Fruit fly (Drosophila melanogaster) whole organism, embryonic: Measurements from ENCODE around the gene CG7289.

ENCODE experiments used
- Adf1 ChIP-seq: fragments of 200-800 bp; sonication (Bioruptor generic); IDR thresholded peaks from 2 replicates; pipeline ENCODE4 v1.3.6; 2022; ENCODE audit warnings: missing biosample characterization, missing genetic modification characterization
- Atf3 ChIP-seq: fragments of 200-800 bp; sonication (Bioruptor generic); optimal IDR thresholded peaks from 3 replicates; lab custom pipeline; 2016; ENCODE audit warnings: missing biosample characterization, missing genetic modification characterization
- CG10321 ChIP-seq: fragments of 200-800 bp; sonication (Bioruptor generic); IDR thresholded peaks from 2 replicates; pipeline ENCODE4 v1.3.6; 2022; ENCODE audit warnings: missing biosample characterization, missing genetic modification characterization
- CG10979 ChIP-seq: fragments of 200-800 bp; sonication (Bioruptor generic); optimal IDR thresholded peaks from 2 replicates; lab custom pipeline; 2018; ENCODE audit warnings: missing biosample characterization, mild to moderate bottlenecking, missing genetic modification characterization, moderate library complexity
- CG11456 ChIP-seq: fragments of 200-800 bp; sonication (Bioruptor generic); IDR thresholded peaks from 3 replicates; pipeline ENCODE4 v1.3.6; 2022; ENCODE audit warnings: missing biosample characterization, missing genetic modification characterization
- CG12299 ChIP-seq: fragments of 200-800 bp; sonication (Bioruptor generic); optimal IDR thresholded peaks from 2 replicates; lab custom pipeline; 2018; ENCODE audit warnings: missing biosample characterization, mild to moderate bottlenecking, missing genetic modification characterization
- CG12744 ChIP-seq: fragments of 200-800 bp; sonication (Bioruptor generic); optimal IDR thresholded peaks from 2 replicates; lab custom pipeline; 2016; ENCODE audit warnings: missing biosample characterization, missing genetic modification characterization
- CG14050 ChIP-seq: fragments of 200-800 bp; sonication (Bioruptor generic); IDR thresholded peaks from 3 replicates; pipeline ENCODE4 v1.3.6; 2022; ENCODE audit warnings: missing biosample characterization, missing genetic modification characterization
- CG14667 ChIP-seq: fragments of 200-800 bp; sonication (Bioruptor generic); IDR thresholded peaks from 2 replicates; pipeline ENCODE4 v1.3.6; 2022; ENCODE audit warnings: missing biosample characterization, missing genetic modification characterization
- CG14710 ChIP-seq: fragments of 200-800 bp; sonication (Bioruptor generic); optimal IDR thresholded peaks from 3 replicates; lab custom pipeline; 2019; ENCODE audit warnings: missing biosample characterization, mild to moderate bottlenecking, missing genetic modification characterization, moderate library complexity
- CG15011 ChIP-seq: fragments of 200-800 bp; sonication (Bioruptor generic); optimal IDR thresholded peaks from 3 replicates; lab custom pipeline; 2018; ENCODE audit warnings: missing biosample characterization, mild to moderate bottlenecking, missing genetic modification characterization
- CG15479 ChIP-seq: fragments of 200-800 bp; sonication (Bioruptor generic); optimal IDR thresholded peaks from 3 replicates; lab custom pipeline; 2019; ENCODE audit warnings: missing biosample characterization, mild to moderate bottlenecking, missing genetic modification characterization, moderate library complexity
- CG15696 ChIP-seq: fragments of 200-800 bp; sonication (Bioruptor generic); optimal IDR thresholded peaks from 2 replicates; lab custom pipeline; 2019; ENCODE audit warnings: missing biosample characterization, mild to moderate bottlenecking, missing genetic modification characterization, moderate library complexity
- CG1603 ChIP-seq: fragments of 200-800 bp; sonication (Bioruptor generic); optimal IDR thresholded peaks from 2 replicates; lab custom pipeline; 2019; ENCODE audit warnings: missing biosample characterization, mild to moderate bottlenecking, missing genetic modification characterization, moderate library complexity
- CG1647 ChIP-seq: fragments of 200-800 bp; sonication (Bioruptor generic); optimal IDR thresholded peaks from 3 replicates; lab custom pipeline; 2016; ENCODE audit warnings: missing biosample characterization, missing genetic modification characterization
- CG16815 ChIP-seq: fragments of 200-800 bp; sonication (Bioruptor generic); optimal IDR thresholded peaks from 3 replicates; lab custom pipeline; 2017; ENCODE audit warnings: missing biosample characterization, mild to moderate bottlenecking, missing genetic modification characterization
- CG17568 ChIP-seq: fragments of 200-800 bp; sonication (Bioruptor generic); optimal IDR thresholded peaks from 2 replicates; lab custom pipeline; 2018; ENCODE audit warnings: missing biosample characterization, mild to moderate bottlenecking, missing genetic modification characterization, moderate library complexity
- CG18262 ChIP-seq: fragments of 200-800 bp; optimal IDR thresholded peaks from 3 replicates; lab custom pipeline; 2019; ENCODE audit warnings: missing biosample characterization, mild to moderate bottlenecking, missing genetic modification characterization, moderate library complexity
- CG1832 ChIP-seq: fragments of 200-800 bp; sonication (Bioruptor generic); optimal IDR thresholded peaks from 2 replicates; lab custom pipeline; 2017; ENCODE audit warnings: missing biosample characterization, mild to moderate bottlenecking, missing genetic modification characterization, inconsistent platforms
- CG2129 ChIP-seq: fragments of 200-800 bp; sonication (Bioruptor generic); IDR thresholded peaks from 2 replicates; pipeline ENCODE4 v1.3.6; 2022; ENCODE audit warnings: missing biosample characterization, missing genetic modification characterization; ENCODE audit not compliant: partially characterized antibody
- CG3995 ChIP-seq: fragments of 200-800 bp; sonication (Bioruptor generic); optimal IDR thresholded peaks from 3 replicates; lab custom pipeline; 2016; ENCODE audit warnings: missing biosample characterization, missing genetic modification characterization
- CG4820 ChIP-seq: fragments of 200-800 bp; sonication (Bioruptor generic); optimal IDR thresholded peaks from 3 replicates; lab custom pipeline; 2016; ENCODE audit warnings: missing biosample characterization, missing genetic modification characterization
- CG6791 ChIP-seq: fragments of 200-800 bp; sonication (Bioruptor generic); IDR thresholded peaks from 3 replicates; pipeline ENCODE4 v1.3.6; 2022; ENCODE audit warnings: missing biosample characterization, missing genetic modification characterization; ENCODE audit not compliant: partially characterized antibody
- CG7786 ChIP-seq: fragments of 200-800 bp; sonication (Bioruptor generic); optimal IDR thresholded peaks from 2 replicates; lab custom pipeline; 2016; ENCODE audit warnings: missing biosample characterization, missing genetic modification characterization
- Dad ChIP-seq: fragments of 200-800 bp; sonication (Bioruptor generic); optimal IDR thresholded peaks from 3 replicates; lab custom pipeline; 2016; ENCODE audit warnings: missing biosample characterization, missing genetic modification characterization
- Dip2 ChIP-seq: fragments of 200-800 bp; sonication (Bioruptor generic); IDR thresholded peaks from 2 replicates; pipeline ENCODE4 v1.3.6; 2022; ENCODE audit warnings: missing biosample characterization, missing genetic modification characterization
- Gsc ChIP-seq: fragments of 200-800 bp; sonication (Bioruptor generic); IDR thresholded peaks from 2 replicates; pipeline ENCODE4 v1.3.6; 2022; ENCODE audit warnings: missing biosample characterization, missing genetic modification characterization
- Hmx ChIP-seq: fragments of 200-800 bp; sonication (Bioruptor generic); optimal IDR thresholded peaks from 2 replicates; lab custom pipeline; 2016; ENCODE audit warnings: missing biosample characterization, missing genetic modification characterization
- Myb ChIP-seq: fragments of 200-800 bp; sonication (Bioruptor generic); optimal IDR thresholded peaks from 2 replicates; lab custom pipeline; 2016; ENCODE audit warnings: missing biosample characterization, missing genetic modification characterization
- Ssrp ChIP-seq: fragments of 200-800 bp; sonication (Bioruptor generic); optimal IDR thresholded peaks from 2 replicates; lab custom pipeline; 2018; ENCODE audit warnings: missing biosample characterization, mild to moderate bottlenecking, missing genetic modification characterization, moderate library complexity
- Taf1 ChIP-seq: fragments of 200-800 bp; sonication (Bioruptor generic); IDR thresholded peaks from 2 replicates; pipeline ENCODE4 v1.3.6; 2022; ENCODE audit warnings: missing biosample characterization, missing genetic modification characterization
- Trl ChIP-seq, 3 experiments: fragments of >200 bp in 2 of 3; fragments of 200-800 bp in 1 of 3; sonication (Bioruptor generic) in 1 of 3; optimal IDR thresholded peaks; 2 replicates in 1 of 3; 3 replicates in 2 of 3; lab custom pipeline; 2016 to 2017; ENCODE audit warnings: missing biosample characterization in 1 of 3, missing genetic modification characterization in 1 of 3
- YL-1 ChIP-seq: fragments of 200-800 bp; sonication (Bioruptor generic); optimal IDR thresholded peaks from 3 replicates; lab custom pipeline; 2017; ENCODE audit warnings: missing biosample characterization, mild to moderate bottlenecking, missing genetic modification characterization
- chif ChIP-seq, 2 experiments: fragments of 200-800 bp; sonication (Bioruptor generic); optimal IDR thresholded peaks; 3 replicates each; lab custom pipeline; 2016; ENCODE audit warnings: missing biosample characterization in 2 of 2, missing genetic modification characterization in 2 of 2
- dati ChIP-seq: fragments of 200-800 bp; sonication (Bioruptor generic); IDR thresholded peaks from 2 replicates; pipeline ENCODE4 v1.3.6; 2022; ENCODE audit warnings: missing biosample characterization, missing genetic modification characterization
- dmrt11E ChIP-seq: fragments of 200-800 bp; sonication (Bioruptor generic); optimal IDR thresholded peaks from 3 replicates; lab custom pipeline; 2018; ENCODE audit warnings: missing biosample characterization, mild to moderate bottlenecking, missing genetic modification characterization, moderate library complexity
- fu2 ChIP-seq: fragments of 200-800 bp; sonication (Bioruptor generic); optimal IDR thresholded peaks from 2 replicates; lab custom pipeline; 2016; ENCODE audit warnings: missing biosample characterization, missing genetic modification characterization
- grn ChIP-seq: fragments of 200-800 bp; sonication (Bioruptor generic); optimal IDR thresholded peaks from 3 replicates; lab custom pipeline; 2017; ENCODE audit warnings: missing biosample characterization, missing genetic modification characterization
- her ChIP-seq: fragments of 200-800 bp; sonication (Bioruptor generic); optimal IDR thresholded peaks from 2 replicates; lab custom pipeline; 2016; ENCODE audit warnings: missing biosample characterization, missing genetic modification characterization
- insv ChIP-seq, 2 experiments: fragments of 200-800 bp; sonication (Bioruptor generic); optimal IDR thresholded peaks; 3 replicates each; lab custom pipeline; 2016 to 2018; ENCODE audit warnings: missing biosample characterization in 2 of 2, missing genetic modification characterization in 2 of 2
- kah ChIP-seq: fragments of 200-800 bp; sonication (Bioruptor generic); optimal IDR thresholded peaks from 2 replicates; lab custom pipeline; 2018; ENCODE audit warnings: missing biosample characterization, mild to moderate bottlenecking, missing genetic modification characterization
- lola ChIP-seq, 3 experiments: fragments of >200 bp in 2 of 3; fragments of 200-800 bp in 1 of 3; sonication (Bioruptor generic) in 1 of 3; optimal IDR thresholded peaks; 2 replicates each; lab custom pipeline; 2017 to 2019; ENCODE audit warnings: missing biosample characterization in 3 of 3, missing genetic modification characterization in 3 of 3, mild to moderate bottlenecking in 1 of 3, moderate library complexity in 1 of 3
- mirr ChIP-seq: fragments of 200-800 bp; sonication (Bioruptor generic); optimal IDR thresholded peaks from 3 replicates; lab custom pipeline; 2018; ENCODE audit warnings: missing biosample characterization, mild to moderate bottlenecking, missing genetic modification characterization
- oc ChIP-seq: fragments of 200-800 bp; sonication (Bioruptor generic); optimal IDR thresholded peaks from 2 replicates; lab custom pipeline; 2018; ENCODE audit warnings: missing biosample characterization, mild to moderate bottlenecking, missing genetic modification characterization, moderate library complexity
- pum ChIP-seq: fragments of 200-800 bp; sonication (Bioruptor generic); optimal IDR thresholded peaks from 2 replicates; lab custom pipeline; 2016; ENCODE audit warnings: missing biosample characterization, missing genetic modification characterization
- salm ChIP-seq: fragments of 200-800 bp; sonication (Bioruptor generic); optimal IDR thresholded peaks from 2 replicates; lab custom pipeline; 2018; ENCODE audit warnings: missing biosample characterization, mild to moderate bottlenecking, missing genetic modification characterization
- seq ChIP-seq: fragments of 200-800 bp; sonication (Bioruptor generic); IDR thresholded peaks from 2 replicates; pipeline ENCODE4 v1.3.6; 2022; ENCODE audit warnings: missing biosample characterization, missing genetic modification characterization
- tio ChIP-seq: fragments of 200-800 bp; sonication (Bioruptor generic); optimal IDR thresholded peaks from 2 replicates; lab custom pipeline; 2017; ENCODE audit warnings: missing biosample characterization, missing genetic modification characterization, inconsistent platforms
- tup ChIP-seq: fragments of 200-800 bp; sonication (Bioruptor generic); optimal IDR thresholded peaks from 2 replicates; lab custom pipeline; 2016; ENCODE audit warnings: missing biosample characterization, mild to moderate bottlenecking, missing genetic modification characterization, moderate library complexity
- vnd ChIP-seq: fragments of 200-800 bp; sonication (Bioruptor generic); IDR thresholded peaks from 3 replicates; pipeline ENCODE4 v1.3.6; 2022; ENCODE audit warnings: missing biosample characterization, missing genetic modification characterization; ENCODE audit not compliant: partially characterized antibody
- zen ChIP-seq: fragments of 200-800 bp; sonication (Bioruptor generic); optimal IDR thresholded peaks from 3 replicates; lab custom pipeline; 2018; ENCODE audit warnings: missing biosample characterization, mild to moderate bottlenecking, missing genetic modification characterization, moderate library complexity

CG7289 gene

DNA sequence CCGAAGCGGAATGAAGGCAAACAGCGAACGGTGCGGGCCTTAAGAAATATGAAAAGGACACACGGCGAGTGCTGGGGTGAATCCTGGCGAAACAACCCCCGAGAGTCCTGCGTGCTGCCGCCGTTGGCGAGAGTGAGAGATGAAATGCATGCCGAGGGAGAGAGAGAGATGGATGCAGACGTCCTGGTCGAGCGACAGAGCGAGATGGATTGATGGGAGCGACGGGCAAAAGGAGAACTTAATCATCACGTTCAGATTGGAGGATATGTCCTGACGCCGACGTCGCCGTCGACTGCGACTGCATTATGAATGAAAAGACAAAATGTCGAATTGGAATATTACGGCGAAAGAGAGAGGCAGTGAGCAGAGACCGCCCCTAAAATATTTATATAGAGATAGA, 27.5 kb upstream of the CG7289 start (continued):
- no peak for TF ChIP-seq CG15011 (GFP tag; lab: Kevin White, UChicago)
- peak; percentile 31 for TF ChIP-seq zen
- TF ChIP-seq CG16815 (GFP tag; lab: Kevin White, UChicago) = no peak
- no peak for TF ChIP-seq CG15696 (tag; lab: Kevin White, UChicago)
- TF ChIP-seq Myb (GFP tag; lab: Kevin White, UChicago) = no peak
- no peak for TF ChIP-seq Trl (optimal IDR thresholded peaks at IDR 0.05; lab: Kevin White, UChicago)
- TF ChIP-seq Trl (GFP tag; optimal IDR thresholded peaks at IDR 0.05; lab: Kevin White, UChicago) = no peak
- TF ChIP-seq fu2 (GFP tag; lab: Kevin White, UChicago) = no peak
- TF ChIP-seq dmrt11E (tag; lab: Kevin White, UChicago) = no peak
- TF ChIP-seq pum = no peak
- TF ChIP-seq Ssrp = no peak
- peak; percentile 92 for TF ChIP-seq Adf1
- no peak for TF ChIP-seq CG1647 (GFP tag; lab: Kevin White, UChicago)
- TF ChIP-seq Atf3 (GFP tag; lab: Kevin White, UChicago) = no peak
- TF ChIP-seq CG3995 (GFP tag; lab: Kevin White, UChicago) = no peak
- peak; percentile 96 for TF ChIP-seq seq (GFP tag; lab: Robert Waterston, UW)
- TF ChIP-seq tio = no peak
- peak; percentile 96 for TF ChIP-seq CG1832
- no peak for TF ChIP-seq oc (tag; lab: Kevin White, UChicago)
- TF ChIP-seq CG10321 (GFP tag; lab: Robert Waterston, UW) = peak; percentile 88
- TF ChIP-seq Taf1 (GFP tag; lab: Robert Waterston, UW) = no peak
- no peak for TF ChIP-seq CG10979
- no peak for TF ChIP-seq CG12744
- no peak for TF ChIP-seq CG14667 (GFP tag; lab: Robert Waterston, UW)
- TF ChIP-seq Dip2 = no peak
- TF ChIP-seq tup (GFP tag; lab: Kevin White, UChicago) = no peak
- TF ChIP-seq chif (GFP tag; optimal IDR thresholded peaks at IDR 0.05; lab: Kevin White, UChicago) = peak in 1 of 2 experiments; percentile 5
- TF ChIP-seq CG14050 (GFP tag; lab: Robert Waterston, UW) = no peak
- TF ChIP-seq CG7786 = no peak
- TF ChIP-seq insv (GFP tag; optimal IDR thresholded peaks at IDR 0.05; lab: Kevin White, UChicago) = peak; percentile 69 to 96
- TF ChIP-seq YL-1 = no peak
- TF ChIP-seq mirr (GFP tag; lab: Kevin White, UChicago) = no peak
- no peak for TF ChIP-seq CG11456 (GFP tag; lab: Robert Waterston, UW)
- no peak for TF ChIP-seq CG4820
- TF ChIP-seq CG6791 = no peak
- no peak for TF ChIP-seq CG18262 (tag; lab: Kevin White, UChicago)
- TF ChIP-seq CG12299 (tag; lab: Kevin White, UChicago) = no peak
- TF ChIP-seq her (GFP tag; lab: Kevin White, UChicago) = no peak
- no peak for TF ChIP-seq salm (tag; lab: Kevin White, UChicago)
- no peak for TF ChIP-seq CG2129
- no peak for TF ChIP-seq CG17568
- TF ChIP-seq kah (GFP tag; lab: Kevin White, UChicago) = no peak
- TF ChIP-seq CG14710 (tag; lab: Kevin White, UChicago) = no peak
- no peak for TF ChIP-seq Hmx (GFP tag; lab: Kevin White, UChicago)
- no peak for TF ChIP-seq vnd (GFP tag; lab: Robert Waterston, UW)
- no peak for TF ChIP-seq CG15479 (GFP tag; lab: Kevin White, UChicago)
- TF ChIP-seq Dad = no peak
- TF ChIP-seq Gsc = no peak
- no peak for TF ChIP-seq CG1603 (tag; lab: Kevin White, UChicago)
- TF ChIP-seq lola (GFP tag; optimal IDR thresholded peaks at IDR 0.05; lab: Kevin White, UChicago) = no peak
- no peak for TF ChIP-seq dati
- no peak for TF ChIP-seq grn
